Fruit fly (Drosophila melanogaster) whole organism: ENCODE data around the gene flfl.

Experiments used
- Dll ChIP-seq: fragments of >200 bp; optimal IDR thresholded peaks from 2 replicates; lab custom pipeline; 2017
- pan ChIP-seq: fragments of >200 bp; optimal IDR thresholded peaks from 2 replicates; lab custom pipeline; 2017
- psq ChIP-seq: fragments of >200 bp; optimal IDR thresholded peaks from 2 replicates; lab custom pipeline; 2017

dm6 chr3R:13706457-13706856 lies 22.7 kb downstream of the flfl start, which contains the start of gene Adgf-C:
- no peak for TF ChIP-seq psq
- no peak for TF ChIP-seq pan
- no peak for TF ChIP-seq Dll (lab: Kevin White, UChicago)
